Fruit fly (Drosophila melanogaster): ENCODE measurements around the gene CG43739.

Gene CG43739

dm6 chr2L:20881353-20882079, 37.2 kb downstream of the CG43739 start (continued):
- peak in 1 of 2 experiments; percentile 83 for TF ChIP-seq Eip74EF (GFP tag; optimal IDR thresholded peaks at IDR 0.05)
- TF ChIP-seq Dp (GFP tag; optimal IDR thresholded peaks at IDR 0.05) = no peak
- TF ChIP-seq CG43689 (GFP tag; IDR thresholded peaks at IDR 0.05) = 0 out of 2 replicates have a peak, but pooled peaks have one; percentile 17
- peak; percentile 62; the same call in 1 of the 3 replicates for TF ChIP-seq CG11560 (tag; IDR thresholded peaks at IDR 0.05)
- peak in 1 of 2 experiments; percentile 53 for TF ChIP-seq eve (GFP tag; optimal IDR thresholded peaks at IDR 0.05)
- peak; percentile 10 for TF ChIP-seq CG3163 (GFP tag; optimal IDR thresholded peaks at IDR 0.05)
- TF ChIP-seq Hand (GFP tag; optimal IDR thresholded peaks at IDR 0.05) = peak; percentile 14
- peak; percentile 84 for TF ChIP-seq CG18599 (GFP tag; optimal IDR thresholded peaks at IDR 0.05)
- no peak for TF ChIP-seq CG1529 (GFP tag; optimal IDR thresholded peaks at IDR 0.05)
- no peak for TF ChIP-seq CG8290 (GFP tag; optimal IDR thresholded peaks at IDR 0.05)
- TF ChIP-seq CG8290 (tag; optimal IDR thresholded peaks at IDR 0.05) = peak in 1 of 2 experiments; percentile 90
- no peak for TF ChIP-seq BtbVII (GFP tag; optimal IDR thresholded peaks at IDR 0.05)
- peak; percentile 52 for TF ChIP-seq al (GFP tag; IDR thresholded peaks at IDR 0.05)
- TF ChIP-seq lilli (GFP tag; optimal IDR thresholded peaks at IDR 0.05) = peak; percentile 83
- TF ChIP-seq sr (GFP tag; IDR thresholded peaks at IDR 0.05) = no peak
- peak; percentile 14 for TF ChIP-seq fd96Cb (tag; optimal IDR thresholded peaks at IDR 0.05)
- no peak for TF ChIP-seq stwl (tag; optimal IDR thresholded peaks at IDR 0.05)
- TF ChIP-seq sc (optimal IDR thresholded peaks at IDR 0.05) = no peak
- TF ChIP-seq sc (GFP tag; optimal IDR thresholded peaks at IDR 0.05) = no peak
- TF ChIP-seq CG5245 (GFP tag; optimal IDR thresholded peaks at IDR 0.05) = no peak
- peak; percentile 63 for TF ChIP-seq HHEX (GFP tag; optimal IDR thresholded peaks at IDR 0.05)
- no peak for TF ChIP-seq disco-r (GFP tag; optimal IDR thresholded peaks at IDR 0.05)
- no peak for TF ChIP-seq HLH4C (GFP tag; IDR thresholded peaks at IDR 0.05; ENCODE audit: partially characterized antibody)
- TF ChIP-seq Lim3 (GFP tag; IDR thresholded peaks at IDR 0.05) = no peak
- TF ChIP-seq CG18011 (GFP tag; optimal IDR thresholded peaks at IDR 0.05) = no peak
- peak; percentile 64 for TF ChIP-seq org-1 (GFP tag; optimal IDR thresholded peaks at IDR 0.05)
- TF ChIP-seq Ravus (GFP tag; IDR thresholded peaks at IDR 0.05) = peak; percentile 35
- TF ChIP-seq CG33213 (GFP tag; optimal IDR thresholded peaks at IDR 0.05) = peak; percentile 2
- 0 out of 2 replicates have a peak, but pooled peaks have one; percentile 49 for TF ChIP-seq klu (GFP tag; IDR thresholded peaks at IDR 0.05)
- peak; percentile 54 for TF ChIP-seq fu2 (GFP tag; optimal IDR thresholded peaks at IDR 0.05)
- TF ChIP-seq ro (GFP tag; IDR thresholded peaks at IDR 0.05) = 0 out of 2 replicates have a peak, but pooled peaks have one; percentile 12
- TF ChIP-seq unpg (GFP tag; optimal IDR thresholded peaks at IDR 0.05) = no peak
- peak; percentile 36; the same call in 1 of the 2 replicates for TF ChIP-seq CG8765 (GFP tag; IDR thresholded peaks at IDR 0.05)
- TF ChIP-seq slou (GFP tag; optimal IDR thresholded peaks at IDR 0.05) = no peak
- TF ChIP-seq Opbp (GFP tag; IDR thresholded peaks at IDR 0.05; ENCODE audit: partially characterized antibody) = no peak
- no peak for TF ChIP-seq onecut (GFP tag; IDR thresholded peaks at IDR 0.05)
- no peak for TF ChIP-seq crc (GFP tag; optimal IDR thresholded peaks at IDR 0.05)
- TF ChIP-seq NfI (GFP tag; optimal IDR thresholded peaks at IDR 0.05) = peak; percentile 12
- TF ChIP-seq aop (GFP tag; IDR thresholded peaks at IDR 0.05) = no peak
- TF ChIP-seq CG11247 (GFP tag; IDR thresholded peaks at IDR 0.05) = peak; percentile 48

dm6 chr2L:20880476-20880875, 38.3 kb downstream of the CG43739 start:
- TF ChIP-seq Ets65A (GFP tag) (peak; percentile 71), CG12236 (GFP tag; optimal IDR thresholded peaks at IDR 0.05) (no peak), ind (GFP tag; optimal IDR thresholded peaks at IDR 0.05) (peak; percentile 10), sens (GFP tag) (peak; percentile 26), tio (GFP tag; optimal IDR thresholded peaks at IDR 0.05) (peak; percentile 3), gem (tag; optimal IDR thresholded peaks at IDR 0.05) (peak; percentile 3), Med (GFP tag) (peak; percentile 43), CG6254 (GFP tag; optimal IDR thresholded peaks at IDR 0.05) (no peak)
